Worm (Caenorhabditis elegans) whole organism, late embryonic: ENCODE results near the gene irld-48.

Source experiments
- ceh-2 ChIP-seq: sonication (generic microtip); optimal IDR thresholded peaks from 2 replicates; lab custom pipeline; 2016; ENCODE audit warnings: missing genotype, missing genetic modification characterization, missing compliant biosample characterization
- ceh-24 ChIP-seq: sonication (generic microtip); optimal IDR thresholded peaks from 2 replicates; lab custom pipeline; 2016; ENCODE audit warnings: mild to moderate bottlenecking, missing genetic modification characterization, missing compliant biosample characterization
- elt-2 ChIP-seq: sonication (generic microtip); optimal IDR thresholded peaks from 2 replicates; lab custom pipeline; 2016; ENCODE audit warnings: missing genetic modification reagents, missing genetic modification characterization, missing compliant biosample characterization
- hlh-30 ChIP-seq: sonication (generic microtip); optimal IDR thresholded peaks from 2 replicates; lab custom pipeline; 2017; ENCODE audit warnings: antibody characterized with exemption, missing genetic modification characterization, missing compliant biosample characterization; ENCODE audit not compliant: insufficient read depth
- madf-2 ChIP-seq: sonication (generic microtip); optimal IDR thresholded peaks from 2 replicates; lab custom pipeline; 2017; ENCODE audit warnings: missing genetic modification characterization, missing compliant biosample characterization
- pha-2 ChIP-seq: sonication (generic microtip); optimal IDR thresholded peaks from 2 replicates; lab custom pipeline; 2017; ENCODE audit warnings: mild to moderate bottlenecking, missing genetic modification characterization, missing compliant biosample characterization
- pha-4 ChIP-seq: fragments of 150-350 bp; optimal IDR thresholded peaks from 2 replicates; lab custom pipeline; 2018; ENCODE audit warnings: missing biosample characterization, missing genetic modification reagents, missing genetic modification characterization
- pqm-1 ChIP-seq: sonication (generic microtip); optimal IDR thresholded peaks from 2 replicates; lab custom pipeline; 2016; ENCODE audit warnings: missing genetic modification characterization, missing compliant biosample characterization
- rnt-1 ChIP-seq: sonication (generic microtip); optimal IDR thresholded peaks from 2 replicates; lab custom pipeline; 2016; ENCODE audit warnings: missing genetic modification characterization, missing compliant biosample characterization
- unc-3 ChIP-seq, 2 experiments: fragments of 200-800 bp in 1 of 2; sonication (Bioruptor generic) in 1 of 2; sonication (generic microtip) in 1 of 2; conservative IDR thresholded peaks in 1 of 2; optimal IDR thresholded peaks in 1 of 2; 2 replicates each; pipeline versions ENCODE4 v1.3.6 to Lab custom; 2016 to 2022; ENCODE audit warnings: missing compliant biosample characterization in 2 of 2, missing genetic modification characterization in 2 of 2, missing genetic modification reagents in 1 of 2

ce11 chrII:2943966-2944365 lies 11.9 kb upstream of the irld-48 start, which contains the start of the genes irld-50 and irld-49:
- no peak for TF ChIP-seq ceh-24 (tag; lab: Kevin White, UChicago)
- no peak for TF ChIP-seq elt-2 (tag; lab: Kevin White, UChicago)
- no peak for TF ChIP-seq pqm-1 (tag; lab: Kevin White, UChicago)
- no peak for TF ChIP-seq pha-4 (tag; lab: Kevin White, UChicago)
- no peak for TF ChIP-seq unc-3 (GFP tag; conservative IDR thresholded peaks at IDR 0.05; lab: Robert Waterston, UW)
- no peak for TF ChIP-seq unc-3 (tag; optimal IDR thresholded peaks at IDR 0.05; lab: Kevin White, UChicago)
- TF ChIP-seq madf-2 (tag; lab: Kevin White, UChicago) = no peak
- no peak for TF ChIP-seq rnt-1 (tag; lab: Kevin White, UChicago)
- no peak for TF ChIP-seq hlh-30
- TF ChIP-seq ceh-2 = no peak
- TF ChIP-seq pha-2 (tag; lab: Kevin White, UChicago) = no peak
